Fruit fly (Drosophila melanogaster) whole organism, pupa: ENCODE results near the gene APP-BP1.

Experiments used
- CG13204 ChIP-seq: fragments of 200-800 bp; sonication (Bioruptor generic); optimal IDR thresholded peaks from 2 replicates; lab custom pipeline; 2018; ENCODE audit warnings: missing biosample characterization, mild to moderate bottlenecking, missing genetic modification characterization, moderate library complexity
- CG17806 ChIP-seq: fragments of 200-800 bp; sonication (Bioruptor generic); optimal IDR thresholded peaks from 2 replicates; lab custom pipeline; 2018; ENCODE audit warnings: missing biosample characterization, mild to moderate bottlenecking, missing genetic modification characterization, moderate library complexity
- CG34367 ChIP-seq: fragments of 200-800 bp; sonication (Bioruptor generic); optimal IDR thresholded peaks from 2 replicates; lab custom pipeline; 2018; ENCODE audit warnings: missing biosample characterization, mild to moderate bottlenecking, missing genetic modification characterization
- Ets98B ChIP-seq: fragments of 200-800 bp; sonication (Bioruptor generic); IDR thresholded peaks from 2 replicates; pipeline ENCODE4 v1.3.6; 2022; ENCODE audit warnings: missing biosample characterization, missing genetic modification characterization
- Pif1A ChIP-seq: fragments of 200-800 bp; sonication (Bioruptor generic); optimal IDR thresholded peaks from 3 replicates; lab custom pipeline; 2016; ENCODE audit warnings: missing biosample characterization, missing genetic modification characterization
- Snoo ChIP-seq: fragments of 200-800 bp; sonication (Bioruptor generic); optimal IDR thresholded peaks from 3 replicates; lab custom pipeline; 2017; ENCODE audit warnings: missing biosample characterization, mild to moderate bottlenecking, missing genetic modification characterization, inconsistent platforms

- TF ChIP-seq Pif1A (GFP tag; lab: Kevin White, UChicago) (no peak), CG34367 (tag; lab: Kevin White, UChicago) (no peak), CG17806 (tag; lab: Kevin White, UChicago) (no peak), CG13204 (no peak), Ets98B (GFP tag; lab: Robert Waterston, UW) (peak; percentile 53; the same call in 1 of the 2 replicates), Snoo (tag; lab: Kevin White, UChicago) (no peak)
Measured at dm6 chr3L:11070372-11070854, 27.8 kb upstream of the APP-BP1 start, which contains the start of gene Mocs1.
